Worm (Caenorhabditis elegans): ENCODE data around the gene ant-1.3.

DNA sequence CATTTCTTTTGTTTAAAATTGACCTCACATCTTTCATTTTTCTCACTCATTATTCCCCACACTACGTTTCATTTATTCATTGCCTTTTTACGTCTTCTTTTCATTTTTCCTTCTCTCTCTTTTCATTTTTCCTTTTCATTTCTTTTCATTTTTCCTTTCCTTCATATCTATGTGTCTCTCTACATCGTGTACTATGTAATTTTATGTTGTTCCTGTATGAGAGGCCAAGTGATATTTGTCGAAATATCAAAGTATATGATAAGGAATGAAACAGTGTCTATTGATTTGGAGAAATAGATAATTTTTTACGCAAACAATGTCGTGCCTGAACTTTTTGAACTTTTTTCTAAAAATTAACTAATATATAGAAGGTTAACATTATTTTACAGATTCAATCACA is 7.4 kb upstream of the ant-1.3 start:
- TF ChIP-seq ceh-24 (tag; optimal IDR thresholded peaks at IDR 0.05) (no peak), pqm-1 (tag; optimal IDR thresholded peaks at IDR 0.05) (no peak)

Data from whole organism, late embryonic.